Worm (Caenorhabditis elegans): ENCODE results near the gene R02E4.2.

- no peak for TF ChIP-seq ama-1 (optimal IDR thresholded peaks at IDR 0.05)
- no peak for TF ChIP-seq fax-1 (tag; optimal IDR thresholded peaks at IDR 0.05)
- no peak for TF ChIP-seq tbx-2 (tag; optimal IDR thresholded peaks at IDR 0.05)
- no peak for TF ChIP-seq pha-4 (tag; optimal IDR thresholded peaks at IDR 0.05)
- no peak for TF ChIP-seq lin-11 (tag; optimal IDR thresholded peaks at IDR 0.05)
- TF ChIP-seq tbx-7 (tag; optimal IDR thresholded peaks at IDR 0.05) = no peak
- peak; percentile 57 for TF ChIP-seq nfya-1 (tag; optimal IDR thresholded peaks at IDR 0.05)
- no peak for TF ChIP-seq ceh-34 (tag; optimal IDR thresholded peaks at IDR 0.05)
- no peak for TF ChIP-seq zip-5 (tag; optimal IDR thresholded peaks at IDR 0.05)
- no peak for TF ChIP-seq odd-2 (tag; optimal IDR thresholded peaks at IDR 0.05)
- no peak for TF ChIP-seq nhr-11 (tag; optimal IDR thresholded peaks at IDR 0.05)
- TF ChIP-seq hlh-15 (tag; optimal IDR thresholded peaks at IDR 0.05) = no peak
- no peak for TF ChIP-seq hlh-8 (tag; optimal IDR thresholded peaks at IDR 0.05)
- TF ChIP-seq ahr-1 (tag; optimal IDR thresholded peaks at IDR 0.05) = no peak
These were observed 38.0 kb downstream of the R02E4.2 start for ce11 chrX:4145051-4145826.
